Fruit fly (Drosophila melanogaster): ENCODE data around the gene CBP.
A peak's percentile ranks its signal among the peaks of the same experiment; 100 is the strongest.

- TF ChIP-seq CG4496 (GFP tag; IDR thresholded peaks at IDR 0.05) = peak; percentile 87
- TF ChIP-seq CG8301 (tag; optimal IDR thresholded peaks at IDR 0.05) = peak; percentile 80
These were observed 35.5 kb upstream of the CBP start for dm6 chrX:7301351-7302328.
